Fruit fly (Drosophila melanogaster): ENCODE data around the gene yl.

Gene yl

DNA sequence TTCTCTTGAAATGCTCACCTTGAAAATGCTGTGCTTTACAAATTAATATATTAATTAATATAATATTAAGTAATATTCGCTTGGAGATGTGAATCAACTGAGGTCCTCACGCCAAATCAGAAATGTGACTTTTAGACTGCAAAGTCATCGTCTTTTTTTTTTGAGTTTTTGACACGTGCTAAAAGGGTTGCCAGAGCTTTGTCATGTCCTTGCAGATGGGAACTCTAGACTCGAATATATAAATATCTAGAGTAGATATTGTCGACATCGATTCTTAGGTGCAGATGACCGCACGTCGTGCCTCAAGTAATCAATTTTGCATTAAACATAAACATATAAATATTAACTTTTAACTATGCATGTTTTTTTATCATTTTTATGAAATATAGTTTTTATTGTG lies 20.5 kb upstream of the yl start, which contains the start of gene betaNACtes1:
TSS of gene betaNACtes1 (minus strand) at position 101 of the 400 bp plus-strand sequence.
- TF ChIP-seq Ets98B (GFP tag; IDR thresholded peaks at IDR 0.05), result no peak
- TF ChIP-seq CG8301 (tag; optimal IDR thresholded peaks at IDR 0.05), result no peak
- TF ChIP-seq rn (GFP tag; IDR thresholded peaks at IDR 0.05), result no peak
- TF ChIP-seq Snoo (tag; optimal IDR thresholded peaks at IDR 0.05), result no peak
- no peak for TF ChIP-seq CG14655 (GFP tag; optimal IDR thresholded peaks at IDR 0.05)

DNA sequence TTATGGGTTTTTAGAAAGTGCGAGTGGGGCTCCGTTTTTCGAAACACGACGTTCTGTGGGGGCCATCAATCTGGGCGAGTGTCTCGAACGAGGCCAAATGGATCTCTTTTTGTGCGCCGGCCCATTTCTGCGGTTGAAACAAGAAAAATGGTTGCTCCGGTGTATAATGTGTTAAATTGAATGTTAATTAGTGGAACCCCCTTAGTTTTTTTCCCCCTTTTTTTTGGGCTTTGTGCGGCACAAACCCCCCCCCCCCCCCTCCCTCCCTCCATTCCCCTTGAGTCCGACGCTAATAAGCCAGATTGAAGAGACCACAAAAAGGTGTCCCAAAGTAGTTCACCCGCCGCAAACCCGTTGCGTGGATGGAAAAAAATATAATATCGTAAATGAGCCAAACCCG lies 19.4 kb upstream of the yl start:
- TF ChIP-seq D1 (tag; optimal IDR thresholded peaks at IDR 0.05) (no peak), CG9948 (tag; optimal IDR thresholded peaks at IDR 0.05) (no peak)

DNA sequence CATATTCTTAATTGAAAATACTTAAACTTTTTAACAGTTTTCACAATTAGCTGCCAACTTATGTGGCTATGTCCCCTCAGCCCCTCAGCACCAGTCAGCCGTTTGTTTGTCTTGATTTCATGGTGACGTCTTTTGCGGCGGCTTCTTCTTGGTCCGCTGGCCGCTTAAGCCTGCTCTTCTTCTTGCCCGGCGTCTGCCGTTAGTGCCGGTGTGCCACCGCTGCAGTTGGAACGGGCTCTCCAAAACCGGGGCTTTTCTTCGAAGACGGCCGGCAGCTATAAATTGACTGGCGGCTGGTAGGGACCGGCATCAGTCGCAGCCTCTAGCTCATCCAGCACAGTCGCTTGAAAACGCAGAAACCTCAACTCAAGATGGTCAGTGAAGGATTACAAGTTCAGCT lies 18.6 kb upstream of the yl start, which contains the start of gene CG1368:
TSS of gene CG1368 (plus strand) at position 301 of the 400 bp plus-strand sequence.
- TF ChIP-seq CG34367 (tag; optimal IDR thresholded peaks at IDR 0.05), result no peak
- TF ChIP-seq CG13204 (GFP tag; optimal IDR thresholded peaks at IDR 0.05), result peak; percentile 26
- no peak for TF ChIP-seq CG9948 (tag; optimal IDR thresholded peaks at IDR 0.05)
- TF ChIP-seq CG32121 (GFP tag; IDR thresholded peaks at IDR 0.05), result no peak
- no peak for TF ChIP-seq CG4496 (GFP tag; IDR thresholded peaks at IDR 0.05)
- no peak for TF ChIP-seq gl (tag; optimal IDR thresholded peaks at IDR 0.05)
- no peak for TF ChIP-seq EcR (GFP tag; optimal IDR thresholded peaks at IDR 0.05)

DNA sequence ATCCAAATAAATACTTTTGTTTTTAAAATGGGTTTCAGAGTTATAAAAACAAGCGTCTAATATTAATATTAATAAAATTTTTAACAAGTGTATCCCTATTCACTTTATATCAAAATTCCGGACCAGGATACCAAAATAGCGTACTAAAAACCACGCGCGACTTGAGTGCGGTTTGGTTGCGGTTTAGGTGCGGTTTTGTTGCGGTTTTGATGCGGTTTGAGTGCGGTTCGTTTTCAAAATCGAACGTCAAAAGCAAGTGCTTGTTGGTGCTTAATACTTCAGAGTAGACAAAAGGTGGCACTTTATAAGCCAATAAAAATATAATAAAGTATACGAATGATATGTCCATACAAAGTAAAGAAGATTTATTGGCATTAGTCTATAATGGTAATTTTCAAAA lies 17.4 kb upstream of the yl start:
- TF ChIP-seq CG14655 (GFP tag; optimal IDR thresholded peaks at IDR 0.05), result no peak
- TF ChIP-seq CG10348 (GFP tag; IDR thresholded peaks at IDR 0.05), result no peak

DNA sequence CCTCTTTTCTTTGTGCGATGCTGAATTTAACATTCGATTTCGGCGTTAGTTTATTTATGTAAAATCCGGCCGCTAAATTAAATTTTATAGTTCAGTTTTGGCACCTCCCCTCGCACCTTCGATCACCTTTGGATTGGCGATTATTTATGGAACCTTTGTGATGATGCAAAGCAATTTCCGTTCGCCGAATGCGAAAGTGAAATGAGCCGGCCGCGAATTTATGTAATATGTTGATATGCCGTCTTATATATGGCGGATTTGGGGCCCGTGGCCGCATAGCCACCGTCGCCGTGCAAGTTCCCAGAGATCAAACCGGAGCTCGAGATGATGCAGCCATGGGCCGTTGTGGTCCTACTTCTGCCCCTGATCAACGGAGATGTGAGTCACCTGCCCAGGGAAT lies 16.4 kb upstream of the yl start, which contains the start of gene CG11581:
TSS of gene CG11581 (plus strand) at position 301 of the 400 bp plus-strand sequence.
- no peak for TF ChIP-seq gl (tag; optimal IDR thresholded peaks at IDR 0.05)
- no peak for TF ChIP-seq CG9948 (tag; optimal IDR thresholded peaks at IDR 0.05)
- no peak for TF ChIP-seq EcR (GFP tag; optimal IDR thresholded peaks at IDR 0.05)
- no peak for TF ChIP-seq Pif1A (GFP tag; optimal IDR thresholded peaks at IDR 0.05)
- TF ChIP-seq rn (GFP tag; IDR thresholded peaks at IDR 0.05), result no peak
- TF ChIP-seq CG4496 (GFP tag; IDR thresholded peaks at IDR 0.05), result no peak
- no peak for TF ChIP-seq Pif1B (GFP tag; optimal IDR thresholded peaks at IDR 0.05)
- no peak for TF ChIP-seq D1 (tag; optimal IDR thresholded peaks at IDR 0.05)
- TF ChIP-seq CG15710 (tag; optimal IDR thresholded peaks at IDR 0.05), result no peak

DNA sequence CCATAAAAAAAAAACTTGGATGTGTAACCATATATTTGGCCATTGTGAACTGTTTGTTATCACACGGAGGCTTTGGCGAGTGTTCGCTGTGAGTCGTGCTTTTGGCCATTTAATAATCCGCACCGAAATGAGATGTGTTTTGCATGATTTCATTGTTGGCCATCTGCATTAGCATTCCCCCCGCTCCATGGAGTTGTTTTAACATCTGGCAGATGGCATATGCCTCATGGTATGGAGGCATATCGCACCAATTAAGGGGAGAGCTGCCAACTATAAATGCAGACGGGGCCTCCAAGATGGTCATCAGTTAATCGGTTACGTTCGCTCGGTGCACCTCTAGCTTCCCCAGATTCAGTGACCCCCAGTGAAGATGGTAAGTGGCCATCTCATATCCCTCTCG lies 12.3 kb upstream of the yl start, which contains the start of gene CG11584:
TSS of gene CG11584 (plus strand) at position 301 of the 400 bp plus-strand sequence.
- TF ChIP-seq CG32121 (GFP tag; IDR thresholded peaks at IDR 0.05) (no peak), EcR (GFP tag; optimal IDR thresholded peaks at IDR 0.05) (no peak), D1 (tag; optimal IDR thresholded peaks at IDR 0.05) (no peak), gl (tag; optimal IDR thresholded peaks at IDR 0.05) (no peak), CG9948 (tag; optimal IDR thresholded peaks at IDR 0.05) (no peak), CG14655 (GFP tag; optimal IDR thresholded peaks at IDR 0.05) (no peak), CG15710 (tag; optimal IDR thresholded peaks at IDR 0.05) (no peak), CG8159 (tag; optimal IDR thresholded peaks at IDR 0.05) (no peak)

DNA sequence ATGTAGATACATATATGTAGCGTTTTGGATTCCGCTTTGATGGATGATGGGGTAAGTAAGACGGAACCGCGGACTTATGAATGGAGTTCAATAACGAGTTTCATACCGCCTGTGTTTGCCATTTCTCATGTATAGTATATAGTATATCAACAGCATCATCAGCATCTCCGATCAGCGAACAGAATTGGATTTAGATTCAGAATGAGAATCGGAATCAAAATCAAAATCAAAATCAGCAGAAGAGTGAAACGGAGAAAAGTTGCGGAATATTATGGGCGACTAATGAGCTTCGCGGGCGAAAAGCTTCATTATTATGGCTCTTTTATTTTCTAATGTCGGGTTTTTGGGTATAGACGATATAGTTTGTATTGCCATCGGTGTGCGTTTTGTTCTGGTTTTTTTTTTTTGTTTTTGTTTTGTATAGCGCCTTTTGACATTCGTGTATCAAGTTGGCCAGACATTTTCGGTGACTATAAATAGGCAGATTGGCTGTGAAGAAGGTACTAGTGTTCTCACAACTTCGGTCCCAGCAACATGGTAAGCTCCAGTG lies 8.9 kb upstream of the yl start, which contains the start of gene CG32603:
TSS of gene CG32603 (plus strand) at position 500 of the 550 bp plus-strand sequence.
- TF ChIP-seq CG13204 (GFP tag; optimal IDR thresholded peaks at IDR 0.05), result no peak
- no peak for TF ChIP-seq CG9948 (tag; optimal IDR thresholded peaks at IDR 0.05)
- no peak for TF ChIP-seq rn (GFP tag; IDR thresholded peaks at IDR 0.05)
- TF ChIP-seq gl (tag; optimal IDR thresholded peaks at IDR 0.05), result no peak

DNA sequence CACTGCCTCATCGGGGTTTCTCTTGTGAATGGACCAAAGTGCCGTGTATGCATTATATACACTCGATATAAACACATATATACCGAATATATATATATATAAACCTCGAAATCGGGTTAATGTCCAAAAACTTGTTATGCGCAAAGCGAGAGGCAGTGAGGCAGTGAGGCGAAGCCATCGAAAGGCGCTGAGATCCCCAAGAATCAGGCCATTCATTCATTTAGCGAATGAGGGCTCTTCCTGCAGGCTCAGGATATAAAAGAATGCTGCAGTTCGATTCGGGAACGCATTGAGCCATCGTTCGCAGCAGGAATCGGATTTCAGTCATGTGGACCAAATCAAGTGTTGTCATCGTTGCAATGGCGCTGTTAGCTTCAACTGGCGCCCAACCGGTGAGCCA lies 6.1 kb upstream of the yl start, which contains the start of gene CG12481:
TSS of gene CG12481 (plus strand) at position 301 of the 400 bp plus-strand sequence.
- TF ChIP-seq CG10348 (GFP tag; IDR thresholded peaks at IDR 0.05), result no peak
- no peak for TF ChIP-seq gl (tag; optimal IDR thresholded peaks at IDR 0.05)
- TF ChIP-seq EcR (GFP tag; optimal IDR thresholded peaks at IDR 0.05), result no peak
- no peak for TF ChIP-seq CG14655 (GFP tag; optimal IDR thresholded peaks at IDR 0.05)
- no peak for TF ChIP-seq CG9948 (tag; optimal IDR thresholded peaks at IDR 0.05)
- no peak for TF ChIP-seq fd96Ca (GFP tag; IDR thresholded peaks at IDR 0.05)
- TF ChIP-seq CG32121 (GFP tag; IDR thresholded peaks at IDR 0.05), result no peak
- no peak for TF ChIP-seq D1 (tag; optimal IDR thresholded peaks at IDR 0.05)
- no peak for TF ChIP-seq CG8159 (tag; optimal IDR thresholded peaks at IDR 0.05)
- TF ChIP-seq Pif1B (GFP tag; optimal IDR thresholded peaks at IDR 0.05), result no peak
- TF ChIP-seq CG34367 (tag; optimal IDR thresholded peaks at IDR 0.05), result no peak
- no peak for TF ChIP-seq CG8301 (tag; optimal IDR thresholded peaks at IDR 0.05)
- no peak for TF ChIP-seq CG17806 (tag; optimal IDR thresholded peaks at IDR 0.05)
- TF ChIP-seq CG15710 (tag; optimal IDR thresholded peaks at IDR 0.05), result no peak
- TF ChIP-seq CG4496 (GFP tag; IDR thresholded peaks at IDR 0.05), result no peak
- no peak for TF ChIP-seq rn (GFP tag; IDR thresholded peaks at IDR 0.05)
- TF ChIP-seq CG12605 (GFP tag; IDR thresholded peaks at IDR 0.05), result no peak
- TF ChIP-seq CG13204 (GFP tag; optimal IDR thresholded peaks at IDR 0.05), result no peak
